Worm (Caenorhabditis elegans): ENCODE data around the gene R11D1.3.

R11D1.3 gene

DNA sequence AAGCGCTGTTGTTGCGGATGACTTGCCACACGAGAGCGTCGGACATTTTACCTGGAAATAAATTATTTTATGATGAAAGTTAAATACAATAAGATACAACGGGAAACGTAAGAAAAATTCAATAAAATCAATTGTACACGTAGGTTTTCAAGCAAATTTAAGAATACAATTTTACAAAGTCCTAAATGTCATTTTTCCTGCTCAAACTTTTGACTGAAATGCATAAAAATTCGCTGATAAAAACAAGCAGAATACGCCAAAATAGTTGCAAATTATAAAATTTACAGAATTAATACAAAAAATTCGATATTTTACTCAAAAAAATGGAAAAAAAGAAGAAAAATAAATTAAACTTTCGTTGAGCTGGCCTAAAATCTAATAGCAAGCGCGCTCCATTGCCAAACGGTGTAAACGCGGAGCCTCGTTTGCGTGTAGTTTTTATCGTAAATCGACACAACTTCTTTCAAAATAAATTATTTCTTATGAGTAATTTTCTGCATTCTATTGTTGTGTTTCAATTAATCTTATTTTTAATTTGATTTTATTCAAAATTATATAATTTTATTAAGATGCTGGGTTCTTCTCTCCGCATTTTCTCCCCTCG is 16.3 kb upstream of the R11D1.3 start, which contains the start of the genes rpl-28 and mrpl-49 (continued):
- TF ChIP-seq dpl-1 (GFP tag; optimal IDR thresholded peaks at IDR 0.05) (peak; percentile 80 to 87 (median 83)), F16B12.6 (tag; optimal IDR thresholded peaks at IDR 0.05) (peak; percentile 62), Y116A8C.19 (tag; optimal IDR thresholded peaks at IDR 0.05; ENCODE audit: borderline replicate concordance) (no peak), zip-4 (GFP tag; optimal IDR thresholded peaks at IDR 0.05) (peak; percentile 1)

DNA sequence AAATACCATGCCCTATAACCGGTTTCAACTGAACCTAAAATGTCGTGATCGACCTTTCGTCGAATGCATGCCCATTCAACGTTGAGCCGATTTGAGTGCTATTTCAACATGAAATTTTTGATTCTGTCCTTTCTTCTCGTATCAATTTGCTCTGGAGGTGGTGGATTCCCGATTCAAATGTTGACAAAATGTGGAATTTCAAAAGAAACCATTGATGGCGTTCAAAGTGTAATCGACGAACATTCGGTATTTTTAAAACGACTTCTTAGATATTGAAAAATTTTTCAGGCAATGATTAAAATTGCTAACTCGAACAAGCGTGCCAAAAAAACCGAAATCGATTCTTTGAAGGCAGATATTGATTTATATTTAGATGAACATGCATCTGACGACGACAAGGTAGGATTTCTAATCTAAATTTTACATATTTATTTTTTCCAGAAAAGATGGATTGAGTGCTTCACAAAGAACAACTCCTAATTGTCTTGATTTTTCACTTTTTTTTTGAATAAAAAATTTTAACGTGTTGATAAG is 15.3 kb upstream of the R11D1.3 start, which contains the start of gene R11D1.13:
R11D1.13 (plus strand) TSS at position 51 of the 534 bp plus-strand sequence.
- TF ChIP-seq lin-14 (GFP tag; optimal IDR thresholded peaks at IDR 0.05) = no peak
- no peak for TF ChIP-seq unc-62 (GFP tag; optimal IDR thresholded peaks at IDR 0.05)
- no peak for TF ChIP-seq nhr-47 (tag; optimal IDR thresholded peaks at IDR 0.05)
- TF ChIP-seq efl-1 (optimal IDR thresholded peaks at IDR 0.05) = no peak
- TF ChIP-seq efl-1 (GFP tag; optimal IDR thresholded peaks at IDR 0.05 in 1 of 2) = no peak
- TF ChIP-seq dpl-1 (GFP tag; optimal IDR thresholded peaks at IDR 0.05) = no peak
- no peak for TF ChIP-seq lir-3 (tag; optimal IDR thresholded peaks at IDR 0.05; ENCODE audit: poor library complexity)
- no peak for TF ChIP-seq nhr-77 (tag; optimal IDR thresholded peaks at IDR 0.05)
- TF ChIP-seq nhr-237 (tag; optimal IDR thresholded peaks at IDR 0.05) = no peak

DNA sequence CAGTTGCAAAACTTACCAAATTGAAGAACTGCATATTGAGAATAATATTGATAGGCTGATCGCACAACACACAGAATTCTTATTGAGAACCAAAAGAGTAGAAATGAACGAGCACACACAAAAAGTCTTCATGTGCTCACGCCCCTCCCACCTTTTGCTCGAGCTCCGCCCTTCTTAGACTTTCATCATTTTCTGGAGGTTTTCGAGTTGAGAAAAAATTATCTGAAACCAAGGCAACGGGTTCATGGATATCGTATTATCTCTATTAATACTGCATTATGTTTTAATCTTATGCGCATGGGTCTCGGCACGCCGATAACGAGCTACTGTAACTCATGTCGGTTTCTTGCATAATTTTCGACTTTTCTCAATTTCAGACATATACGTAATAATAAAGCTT is 14.0 kb upstream of the R11D1.3 start, which contains the start of gene R11D1.12:
R11D1.12 (minus strand) TSS at position 101 of the 400 bp plus-strand sequence.
- TF ChIP-seq xbp-1 (tag; optimal IDR thresholded peaks at IDR 0.05) = no peak
- no peak for TF ChIP-seq nhr-84 (tag; optimal IDR thresholded peaks at IDR 0.05)

DNA sequence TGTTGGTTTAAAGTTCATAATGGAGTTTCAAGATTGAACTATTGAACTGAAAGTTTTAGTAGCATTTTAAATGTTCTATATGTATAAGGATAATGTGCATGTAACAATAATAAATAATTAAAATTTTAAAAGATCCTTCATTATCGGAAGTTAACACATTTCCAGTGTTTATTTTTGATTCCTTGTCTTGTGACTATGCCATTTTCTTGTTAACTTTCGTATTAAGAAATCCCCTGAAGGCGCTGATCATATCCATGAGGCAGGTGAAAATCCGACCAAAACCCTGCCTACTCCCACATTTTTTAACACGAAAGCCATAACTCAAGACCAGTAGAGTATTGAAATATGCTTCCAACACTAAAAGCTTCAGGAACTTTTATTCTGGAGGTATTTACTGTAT is 7.8 kb upstream of the R11D1.3 start, which contains the start of gene R11D1.7:
R11D1.7 (plus strand) TSS at position 301 of the 400 bp plus-strand sequence.
- TF ChIP-seq hlh-4 (tag; optimal IDR thresholded peaks at IDR 0.05) (peak; percentile 68), unc-86 (tag; optimal IDR thresholded peaks at IDR 0.05) (no peak)

DNA sequence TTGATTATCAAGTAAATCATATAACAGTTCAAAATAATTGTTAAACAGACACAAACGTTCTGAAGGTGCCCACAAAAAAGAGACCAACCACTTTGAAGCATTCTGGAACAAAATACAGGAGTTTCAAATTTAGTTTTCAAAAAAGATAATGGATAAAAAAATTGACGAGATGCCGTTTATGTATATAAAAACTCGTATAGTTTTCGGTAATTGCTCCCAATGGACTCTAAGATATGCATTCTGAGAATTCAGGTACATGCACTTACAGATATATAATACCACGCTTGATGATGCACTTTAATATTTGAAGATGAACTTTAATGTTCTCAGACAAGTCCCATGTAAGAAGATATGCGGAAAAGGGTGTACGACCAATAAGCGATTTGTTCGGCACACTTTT is 6.7 kb upstream of the R11D1.3 start, which contains the start of gene str-181:
str-181 (minus strand) TSS at position 101 of the 400 bp plus-strand sequence.
- no peak for TF ChIP-seq lir-3 (tag; optimal IDR thresholded peaks at IDR 0.05; ENCODE audit: poor library complexity)
- TF ChIP-seq sptf-1 (tag; optimal IDR thresholded peaks at IDR 0.05) = no peak
- no peak for TF ChIP-seq vab-15 (tag; optimal IDR thresholded peaks at IDR 0.05)
- no peak for TF ChIP-seq fos-1 (tag; optimal IDR thresholded peaks at IDR 0.05)
- TF ChIP-seq nhr-28 (tag; optimal IDR thresholded peaks at IDR 0.05) = no peak
- TF ChIP-seq ceh-90 (tag; optimal IDR thresholded peaks at IDR 0.05) = no peak
- TF ChIP-seq lin-15B (tag; optimal IDR thresholded peaks at IDR 0.05) = no peak
- no peak for TF ChIP-seq hpl-2 (GFP tag; optimal IDR thresholded peaks at IDR 0.05)
- no peak for TF ChIP-seq C16A3.4 (tag; optimal IDR thresholded peaks at IDR 0.05)
- TF ChIP-seq xbp-1 (tag; optimal IDR thresholded peaks at IDR 0.05) = no peak
- no peak for TF ChIP-seq unc-86 (tag; optimal IDR thresholded peaks at IDR 0.05)
- TF ChIP-seq fkh-4 (tag; optimal IDR thresholded peaks at IDR 0.05; ENCODE audit: borderline replicate concordance) = no peak
- TF ChIP-seq nhr-47 (tag; optimal IDR thresholded peaks at IDR 0.05) = no peak
- no peak for TF ChIP-seq lsy-2 (tag; optimal IDR thresholded peaks at IDR 0.05)
- TF ChIP-seq nhr-11 (tag; optimal IDR thresholded peaks at IDR 0.05) = no peak
- no peak for TF ChIP-seq tlp-1 (tag; optimal IDR thresholded peaks at IDR 0.05)
- no peak for TF ChIP-seq rnt-1 (tag; optimal IDR thresholded peaks at IDR 0.05)

DNA sequence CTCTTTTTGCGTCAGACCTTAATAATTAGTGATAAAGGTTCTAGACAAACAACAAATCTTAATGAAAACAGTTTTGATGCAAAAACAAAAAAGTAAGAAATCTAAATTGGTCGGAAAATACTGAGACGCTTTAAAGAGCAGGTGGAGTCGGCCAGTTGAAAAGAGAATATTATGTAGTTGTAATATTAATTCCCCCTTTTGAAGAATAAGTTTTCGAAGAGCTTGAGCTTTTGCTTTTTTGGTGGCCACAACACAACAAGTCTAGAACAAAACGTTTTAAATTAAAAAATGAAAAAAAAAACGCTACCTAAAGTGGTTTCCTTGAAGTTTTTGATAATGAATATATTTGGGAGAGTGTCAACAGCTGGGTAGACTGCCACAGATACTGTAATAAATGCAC is 4.5 kb upstream of the R11D1.3 start, which contains the start of gene str-178:
str-178 (minus strand) TSS at position 101 of the 400 bp plus-strand sequence.
- no peak for TF ChIP-seq ceh-90 (tag; optimal IDR thresholded peaks at IDR 0.05)
- no peak for TF ChIP-seq snpc-4 (tag; optimal IDR thresholded peaks at IDR 0.05)
- TF ChIP-seq nhr-85 (tag) = no peak
- TF ChIP-seq C04F5.9 (tag; optimal IDR thresholded peaks at IDR 0.05) = no peak
- no peak for TF ChIP-seq nhr-19 (GFP tag; conservative IDR thresholded peaks at IDR 0.05)
- TF ChIP-seq hlh-4 (tag; optimal IDR thresholded peaks at IDR 0.05) = no peak
- TF ChIP-seq lin-35 (GFP tag; optimal IDR thresholded peaks at IDR 0.05) = no peak
- TF ChIP-seq sptf-1 (tag; optimal IDR thresholded peaks at IDR 0.05) = no peak
